Fruit fly (Drosophila melanogaster) whole organism, embryonic: ENCODE data around the gene Bcat.
A peak's percentile ranks its signal among the peaks of the same experiment; 100 is the strongest.

Experiments
- Adf1 ChIP-seq: fragments of 200-800 bp; sonication (Bioruptor generic); IDR thresholded peaks from 2 replicates; pipeline ENCODE4 v1.3.6; 2022; ENCODE audit warnings: missing biosample characterization, missing genetic modification characterization
- Atf3 ChIP-seq: fragments of 200-800 bp; sonication (Bioruptor generic); optimal IDR thresholded peaks from 3 replicates; lab custom pipeline; 2016; ENCODE audit warnings: missing biosample characterization, missing genetic modification characterization
- CG10366 ChIP-seq: fragments of 200-800 bp; sonication (Bioruptor generic); IDR thresholded peaks from 2 replicates; pipeline ENCODE4 v1.3.6; 2022; ENCODE audit warnings: missing biosample characterization, missing genetic modification characterization
- CG10462 ChIP-seq: fragments of 200-800 bp; sonication (Bioruptor generic); optimal IDR thresholded peaks from 2 replicates; lab custom pipeline; 2016; ENCODE audit warnings: missing biosample characterization, missing genetic modification characterization
- CG12391 ChIP-seq: fragments of 200-800 bp; sonication (Bioruptor generic); optimal IDR thresholded peaks from 3 replicates; lab custom pipeline; 2018; ENCODE audit warnings: missing biosample characterization, mild to moderate bottlenecking, missing genetic modification characterization, moderate library complexity
- CG14860 ChIP-seq: fragments of 200-800 bp; sonication (Bioruptor generic); IDR thresholded peaks from 3 replicates; pipeline ENCODE4 v1.3.6; 2022; ENCODE audit warnings: missing biosample characterization, missing genetic modification characterization; ENCODE audit not compliant: partially characterized antibody
- CG2875 ChIP-seq: fragments of 200-800 bp; sonication (Bioruptor generic); optimal IDR thresholded peaks from 2 replicates; lab custom pipeline; 2017; ENCODE audit warnings: missing biosample characterization, mild to moderate bottlenecking, missing genetic modification characterization, missing genetic modification reagents
- CG4328 ChIP-seq: fragments of 200-800 bp; sonication (Bioruptor generic); optimal IDR thresholded peaks from 3 replicates; lab custom pipeline; 2017; ENCODE audit warnings: missing biosample characterization, missing genetic modification reagents, missing genetic modification characterization
- CG4854 ChIP-seq: fragments of 200-800 bp; sonication (Bioruptor generic); optimal IDR thresholded peaks from 2 replicates; lab custom pipeline; 2016; ENCODE audit warnings: missing biosample characterization, missing genetic modification characterization, inconsistent platforms
- CG6254 ChIP-seq: fragments of 200-800 bp; sonication (Bioruptor generic); optimal IDR thresholded peaks from 3 replicates; lab custom pipeline; 2017; ENCODE audit warnings: mild to moderate bottlenecking, missing biosample characterization, missing genetic modification reagents, missing genetic modification characterization
- D19A ChIP-seq: fragments of 200-800 bp; optimal IDR thresholded peaks from 3 replicates; lab custom pipeline; 2019; ENCODE audit warnings: missing biosample characterization, mild to moderate bottlenecking, missing genetic modification characterization, moderate library complexity
- Dad ChIP-seq: fragments of 200-800 bp; sonication (Bioruptor generic); optimal IDR thresholded peaks from 3 replicates; lab custom pipeline; 2016; ENCODE audit warnings: missing biosample characterization, missing genetic modification characterization
- Dek ChIP-seq: fragments of 200-800 bp; sonication (Bioruptor generic); optimal IDR thresholded peaks from 3 replicates; lab custom pipeline; 2019; ENCODE audit warnings: missing biosample characterization, mild to moderate bottlenecking, missing genetic modification characterization, moderate library complexity
- Dip2 ChIP-seq: fragments of 200-800 bp; sonication (Bioruptor generic); IDR thresholded peaks from 2 replicates; pipeline ENCODE4 v1.3.6; 2022; ENCODE audit warnings: missing biosample characterization, missing genetic modification characterization
- Hr3 ChIP-seq: fragments of 200-800 bp; sonication (Bioruptor generic); optimal IDR thresholded peaks from 3 replicates; lab custom pipeline; 2016; ENCODE audit warnings: missing biosample characterization, missing genetic modification characterization
- Lim3 ChIP-seq: fragments of 200-800 bp; sonication (Bioruptor generic); IDR thresholded peaks from 2 replicates; pipeline ENCODE4 v1.3.6; 2022; ENCODE audit warnings: missing biosample characterization, missing genetic modification characterization
- MBD-R2 ChIP-seq: fragments of 200-800 bp; sonication (Bioruptor generic); IDR thresholded peaks from 2 replicates; pipeline ENCODE4 v1.3.6; 2022; ENCODE audit warnings: missing biosample characterization, missing genetic modification characterization
- Meics ChIP-seq: fragments of 200-800 bp; sonication (Bioruptor generic); optimal IDR thresholded peaks from 2 replicates; lab custom pipeline; 2017; ENCODE audit warnings: missing biosample characterization, mild to moderate bottlenecking, missing genetic modification characterization
- Myb ChIP-seq: fragments of 200-800 bp; sonication (Bioruptor generic); optimal IDR thresholded peaks from 2 replicates; lab custom pipeline; 2016; ENCODE audit warnings: missing biosample characterization, missing genetic modification characterization
- Opbp ChIP-seq: fragments of 200-800 bp; sonication (Bioruptor generic); IDR thresholded peaks from 3 replicates; pipeline ENCODE4 v1.3.6; 2022; ENCODE audit warnings: missing biosample characterization, missing genetic modification characterization; ENCODE audit not compliant: partially characterized antibody
- Optix ChIP-seq: fragments of 200-800 bp; sonication (Bioruptor generic); IDR thresholded peaks from 3 replicates; pipeline ENCODE4 v1.3.6; 2022; ENCODE audit warnings: missing biosample characterization, missing genetic modification characterization
- Scr ChIP-seq: fragments of 200-800 bp; sonication (Bioruptor generic); IDR thresholded peaks from 2 replicates; pipeline ENCODE4 v1.3.6; 2022; ENCODE audit warnings: missing biosample characterization, missing genetic modification characterization; ENCODE audit not compliant: partially characterized antibody
- Sry-δ ChIP-seq: fragments of 200-800 bp; sonication (Bioruptor generic); optimal IDR thresholded peaks from 2 replicates; lab custom pipeline; 2016; ENCODE audit warnings: missing biosample characterization, missing genetic modification characterization
- Trl ChIP-seq, 3 experiments: fragments of >200 bp in 2 of 3; fragments of 200-800 bp in 1 of 3; sonication (Bioruptor generic) in 1 of 3; optimal IDR thresholded peaks; 2 replicates in 1 of 3; 3 replicates in 2 of 3; lab custom pipeline; 2016 to 2017; ENCODE audit warnings: missing biosample characterization in 1 of 3, missing genetic modification characterization in 1 of 3
- Vsx1 ChIP-seq: fragments of 200-800 bp; sonication (Bioruptor generic); optimal IDR thresholded peaks from 2 replicates; lab custom pipeline; 2017; ENCODE audit warnings: missing biosample characterization, mild to moderate bottlenecking, missing genetic modification characterization, missing genetic modification reagents
- ab ChIP-seq: fragments of 200-800 bp; sonication (Bioruptor generic); optimal IDR thresholded peaks from 2 replicates; lab custom pipeline; 2016; ENCODE audit warnings: missing biosample characterization, missing genetic modification characterization
- ap ChIP-seq: fragments of 200-800 bp; sonication (Bioruptor generic); IDR thresholded peaks from 2 replicates; pipeline ENCODE4 v1.3.6; 2022; ENCODE audit warnings: missing biosample characterization, missing genetic modification characterization
- ara ChIP-seq: fragments of 200-800 bp; sonication (Bioruptor generic); IDR thresholded peaks from 2 replicates; pipeline ENCODE4 v1.3.6; 2022; ENCODE audit warnings: missing biosample characterization, missing genetic modification characterization
- ash1 ChIP-seq: fragments of 200-800 bp; sonication (Bioruptor generic); optimal IDR thresholded peaks from 2 replicates; lab custom pipeline; 2018; ENCODE audit warnings: missing biosample characterization, mild to moderate bottlenecking, missing genetic modification characterization
- bbx ChIP-seq: fragments of 200-800 bp; sonication (Bioruptor generic); IDR thresholded peaks from 2 replicates; pipeline ENCODE4 v1.3.6; 2022; ENCODE audit warnings: missing biosample characterization, missing genetic modification characterization; ENCODE audit not compliant: partially characterized antibody
- cas ChIP-seq: fragments of 200-800 bp; sonication (Bioruptor generic); IDR thresholded peaks from 2 replicates; pipeline ENCODE4 v1.3.6; 2022; ENCODE audit warnings: missing biosample characterization, missing genetic modification characterization
- caup ChIP-seq: fragments of 200-800 bp; sonication (Bioruptor generic); optimal IDR thresholded peaks from 3 replicates; lab custom pipeline; 2017; ENCODE audit warnings: missing biosample characterization, mild to moderate bottlenecking, missing genetic modification characterization, moderate library complexity; ENCODE audit not compliant: severe bottlenecking
- chinmo ChIP-seq: fragments of 200-800 bp; sonication (Bioruptor generic); IDR thresholded peaks from 4 replicates; pipeline ENCODE4 v1.3.6; 2022; ENCODE audit warnings: missing biosample characterization, missing genetic modification characterization; ENCODE audit not compliant: partially characterized antibody
- crp ChIP-seq, 2 experiments: fragments of 200-800 bp; sonication (Bioruptor generic); optimal IDR thresholded peaks; 2 replicates in 1 of 2; 3 replicates in 1 of 2; lab custom pipeline; 2017; ENCODE audit warnings: missing biosample characterization in 2 of 2, missing genetic modification characterization in 2 of 2, mild to moderate bottlenecking in 1 of 2, moderate library complexity in 1 of 2
- dati ChIP-seq: fragments of 200-800 bp; sonication (Bioruptor generic); IDR thresholded peaks from 2 replicates; pipeline ENCODE4 v1.3.6; 2022; ENCODE audit warnings: missing biosample characterization, missing genetic modification characterization
- dmrt99B ChIP-seq: fragments of 200-800 bp; sonication (Bioruptor generic); optimal IDR thresholded peaks from 2 replicates; lab custom pipeline; 2018; ENCODE audit warnings: missing biosample characterization, mild to moderate bottlenecking, missing genetic modification characterization, moderate library complexity
- fu2 ChIP-seq: fragments of 200-800 bp; sonication (Bioruptor generic); optimal IDR thresholded peaks from 2 replicates; lab custom pipeline; 2016; ENCODE audit warnings: missing biosample characterization, missing genetic modification characterization
- gce ChIP-seq: fragments of 200-800 bp; sonication (Bioruptor generic); IDR thresholded peaks from 3 replicates; pipeline ENCODE4 v1.3.6; 2022; ENCODE audit warnings: missing biosample characterization, missing genetic modification characterization
- gcm ChIP-seq: fragments of 200-800 bp; sonication (Bioruptor generic); optimal IDR thresholded peaks from 2 replicates; lab custom pipeline; 2019; ENCODE audit warnings: missing biosample characterization, mild to moderate bottlenecking, missing genetic modification characterization, moderate library complexity
- grau ChIP-seq: fragments of 200-800 bp; optimal IDR thresholded peaks from 3 replicates; lab custom pipeline; 2019; ENCODE audit warnings: missing biosample characterization, mild to moderate bottlenecking, missing genetic modification characterization, moderate library complexity
- gt ChIP-seq: fragments of 200-800 bp; sonication (Bioruptor generic); IDR thresholded peaks from 2 replicates; pipeline ENCODE4 v1.3.6; 2022; ENCODE audit warnings: missing biosample characterization, missing genetic modification characterization
- her ChIP-seq: fragments of 200-800 bp; sonication (Bioruptor generic); optimal IDR thresholded peaks from 2 replicates; lab custom pipeline; 2016; ENCODE audit warnings: missing biosample characterization, missing genetic modification characterization
- nmo ChIP-seq: fragments of 200-800 bp; sonication (Bioruptor generic); optimal IDR thresholded peaks from 2 replicates; lab custom pipeline; 2018; ENCODE audit warnings: missing biosample characterization, mild to moderate bottlenecking, missing genetic modification characterization, moderate library complexity
- repo ChIP-seq: fragments of 200-800 bp; sonication (Bioruptor generic); optimal IDR thresholded peaks from 2 replicates; lab custom pipeline; 2016; ENCODE audit warnings: missing biosample characterization, missing genetic modification characterization
- salm ChIP-seq: fragments of 200-800 bp; sonication (Bioruptor generic); optimal IDR thresholded peaks from 2 replicates; lab custom pipeline; 2018; ENCODE audit warnings: missing biosample characterization, mild to moderate bottlenecking, missing genetic modification characterization
- seq ChIP-seq: fragments of 200-800 bp; sonication (Bioruptor generic); IDR thresholded peaks from 2 replicates; pipeline ENCODE4 v1.3.6; 2022; ENCODE audit warnings: missing biosample characterization, missing genetic modification characterization
- sna ChIP-seq: fragments of 200-800 bp; sonication (Bioruptor generic); IDR thresholded peaks from 2 replicates; pipeline ENCODE4 v1.3.6; 2022; ENCODE audit warnings: missing biosample characterization, missing genetic modification characterization; ENCODE audit not compliant: partially characterized antibody
- tio ChIP-seq: fragments of 200-800 bp; sonication (Bioruptor generic); optimal IDR thresholded peaks from 2 replicates; lab custom pipeline; 2017; ENCODE audit warnings: missing biosample characterization, missing genetic modification characterization, inconsistent platforms
- tna ChIP-seq: fragments of 200-800 bp; sonication (Bioruptor generic); IDR thresholded peaks from 2 replicates; pipeline ENCODE4 v1.3.6; 2022; ENCODE audit warnings: missing biosample characterization, missing genetic modification characterization; ENCODE audit not compliant: partially characterized antibody
- ttk ChIP-seq: fragments of 200-800 bp; sonication (Bioruptor generic); IDR thresholded peaks from 2 replicates; pipeline ENCODE4 v2.1.2; 2022; ENCODE audit warnings: missing biosample characterization, missing genetic modification characterization
- wor ChIP-seq: fragments of 200-800 bp; sonication (Bioruptor generic); IDR thresholded peaks from 2 replicates; pipeline ENCODE4 v1.3.6; 2022; ENCODE audit warnings: missing biosample characterization, missing genetic modification characterization

The Bcat gene

dm6 chrX:13376520-13376919 is 20.2 kb upstream of the Bcat start (continued):
- TF ChIP-seq Opbp (GFP tag; lab: Robert Waterston, UW): no peak
- TF ChIP-seq Vsx1 (GFP tag; lab: Kevin White, UChicago): no peak
- no peak for TF ChIP-seq gce
- no peak for TF ChIP-seq chinmo
- no peak for TF ChIP-seq ash1 (GFP tag; lab: Kevin White, UChicago)
- TF ChIP-seq Atf3 (GFP tag; lab: Kevin White, UChicago): no peak
- no peak for TF ChIP-seq salm (tag; lab: Kevin White, UChicago)
- TF ChIP-seq Dad (GFP tag; lab: Kevin White, UChicago): no peak
- TF ChIP-seq grau (tag; lab: Kevin White, UChicago): peak; percentile 31
- TF ChIP-seq Trl (optimal IDR thresholded peaks at IDR 0.05; lab: Kevin White, UChicago): no peak
- peak; percentile 21 for TF ChIP-seq Trl (GFP tag; optimal IDR thresholded peaks at IDR 0.05; lab: Kevin White, UChicago)
- TF ChIP-seq dmrt99B (tag; lab: Kevin White, UChicago): no peak
- TF ChIP-seq ap (GFP tag; lab: Robert Waterston, UW): no peak
- no peak for TF ChIP-seq CG4854
- TF ChIP-seq Meics (GFP tag; lab: Kevin White, UChicago): peak; percentile 37
- TF ChIP-seq CG14860 (GFP tag; lab: Robert Waterston, UW): no peak
- TF ChIP-seq Optix (GFP tag; lab: Robert Waterston, UW): no peak
- no peak for TF ChIP-seq fu2 (GFP tag; lab: Kevin White, UChicago)
- peak; percentile 25 for TF ChIP-seq caup (GFP tag; lab: Kevin White, UChicago)
- TF ChIP-seq sna (GFP tag; lab: Robert Waterston, UW): no peak
- no peak for TF ChIP-seq nmo (GFP tag; lab: Kevin White, UChicago)
- no peak for TF ChIP-seq Myb (GFP tag; lab: Kevin White, UChicago)
- TF ChIP-seq ab: no peak
- TF ChIP-seq gt (GFP tag; lab: Robert Waterston, UW): no peak
- TF ChIP-seq repo (GFP tag; lab: Kevin White, UChicago): no peak
- no peak for TF ChIP-seq Sry-δ (GFP tag; lab: Kevin White, UChicago)
- TF ChIP-seq bbx (GFP tag; lab: Robert Waterston, UW): no peak
- no peak for TF ChIP-seq seq (GFP tag; lab: Robert Waterston, UW)
- TF ChIP-seq Hr3 (GFP tag; lab: Kevin White, UChicago): no peak
- TF ChIP-seq ara (GFP tag; lab: Robert Waterston, UW): no peak
- no peak for TF ChIP-seq crp (GFP tag; optimal IDR thresholded peaks at IDR 0.05; lab: Kevin White, UChicago)
- no peak for TF ChIP-seq tna
- no peak for TF ChIP-seq tio
- no peak for TF ChIP-seq Dek (tag; lab: Kevin White, UChicago)
- no peak for TF ChIP-seq Dip2
- no peak for TF ChIP-seq D19A (tag; lab: Kevin White, UChicago)
- no peak for TF ChIP-seq CG6254 (GFP tag; lab: Kevin White, UChicago)
- TF ChIP-seq cas: no peak
- no peak for TF ChIP-seq CG2875 (GFP tag; lab: Kevin White, UChicago)
- no peak for TF ChIP-seq wor (GFP tag; lab: Robert Waterston, UW)
- no peak for TF ChIP-seq CG12391
- TF ChIP-seq Scr: no peak
- TF ChIP-seq CG4328 (GFP tag; lab: Kevin White, UChicago): no peak
- no peak for TF ChIP-seq gcm (GFP tag; lab: Kevin White, UChicago)
- no peak for TF ChIP-seq ttk (GFP tag; lab: Robert Waterston, UW)
- TF ChIP-seq dati (GFP tag; lab: Robert Waterston, UW): no peak
- no peak for TF ChIP-seq her (GFP tag; lab: Kevin White, UChicago)
- no peak for TF ChIP-seq CG10366
- TF ChIP-seq MBD-R2 (GFP tag; lab: Robert Waterston, UW): no peak
- TF ChIP-seq CG10462 (GFP tag; lab: Kevin White, UChicago): no peak
- TF ChIP-seq Lim3 (GFP tag; lab: Robert Waterston, UW): no peak
- TF ChIP-seq Adf1 (GFP tag; lab: Robert Waterston, UW): no peak
